Worm (Caenorhabditis elegans): ENCODE data around the gene C07G2.5.
A peak's percentile ranks its signal among the peaks of the same experiment; 100 is the strongest.

- peak; percentile 81 for TF ChIP-seq Y79H2A.3 (GFP tag; conservative IDR thresholded peaks at IDR 0.05)
- peak; percentile 96 for TF ChIP-seq ceh-91 (GFP tag; IDR thresholded peaks at IDR 0.05)
- no peak for TF ChIP-seq unc-62 (GFP tag; optimal IDR thresholded peaks at IDR 0.05)
Measured at ce11 chrIII:4508064-4508905, 9.4 kb upstream of the C07G2.5 start, which contains the start of the genes cct-5 and F25F2.1.
